Worm (Caenorhabditis elegans) whole organism, young adult: ENCODE results near the gene ubc-15.
A peak's percentile ranks its signal among the peaks of the same experiment; 100 is the strongest.

Experiments used
- B0336.3 ChIP-seq: fragments of 200-800 bp; sonication (Bioruptor generic); IDR thresholded peaks from 2 replicates; pipeline ENCODE4 v1.3.6; 2022; ENCODE audit warnings: missing genetic modification characterization, missing compliant biosample characterization
- C17E4.6 ChIP-seq: fragments of 200-800 bp; sonication (Bioruptor generic); IDR thresholded peaks from 2 replicates; pipeline ENCODE4 v1.3.6; 2022; ENCODE audit warnings: missing genetic modification reagents, missing genetic modification characterization, missing compliant biosample characterization
- D2030.7 ChIP-seq: fragments of 200-800 bp; sonication (Bioruptor generic); IDR thresholded peaks from 2 replicates; pipeline ENCODE4 v1.3.6; 2022; ENCODE audit warnings: missing genetic modification reagents, missing genetic modification characterization, missing compliant biosample characterization
- F10E7.11 ChIP-seq: sonication (generic microtip); optimal IDR thresholded peaks from 2 replicates; lab custom pipeline; 2017; ENCODE audit warnings: mild to moderate bottlenecking, missing genetic modification characterization, moderate library complexity, missing compliant biosample characterization
- F22D6.2 ChIP-seq: sonication (generic microtip); optimal IDR thresholded peaks from 2 replicates; lab custom pipeline; 2016; ENCODE audit warnings: mild to moderate bottlenecking, missing genetic modification characterization, missing compliant biosample characterization
- F33H1.4 ChIP-seq: fragments of 200-800 bp; sonication (Bioruptor generic); IDR thresholded peaks from 2 replicates; pipeline ENCODE4 v1.3.6; 2022; ENCODE audit warnings: missing genetic modification reagents, missing genetic modification characterization, missing compliant biosample characterization
- F39B2.1 ChIP-seq: fragments of 200-800 bp; sonication (Bioruptor generic); IDR thresholded peaks from 2 replicates; pipeline ENCODE4 v1.3.6; 2022; ENCODE audit warnings: missing genetic modification reagents, missing genetic modification characterization, missing compliant biosample characterization
- F49E8.2 ChIP-seq: sonication (generic microtip); optimal IDR thresholded peaks from 3 replicates; lab custom pipeline; 2017; ENCODE audit warnings: missing genetic modification characterization, mild to moderate bottlenecking, missing compliant biosample characterization, antibody characterized with exemption, moderate library complexity; ENCODE audit not compliant: insufficient read depth
- F55B11.4 ChIP-seq: sonication (generic microtip); optimal IDR thresholded peaks from 2 replicates; lab custom pipeline; 2016; ENCODE audit warnings: missing compliant biosample characterization, missing genetic modification characterization, borderline replicate concordance; ENCODE audit not compliant: insufficient read depth
- F57A8.1 ChIP-seq: fragments of 200-800 bp; sonication (Bioruptor generic); optimal IDR thresholded peaks from 2 replicates; lab custom pipeline; 2018; ENCODE audit warnings: mild to moderate bottlenecking, missing genetic modification characterization, moderate library complexity, missing compliant biosample characterization
- K11D2.4 ChIP-seq: fragments of 200-800 bp; sonication (Bioruptor generic); IDR thresholded peaks from 2 replicates; pipeline ENCODE4 v1.3.6; 2022; ENCODE audit warnings: missing genetic modification reagents, missing genetic modification characterization, missing compliant biosample characterization
- K12H6.12 ChIP-seq: fragments of 200-800 bp; sonication (Bioruptor generic); optimal IDR thresholded peaks from 2 replicates; lab custom pipeline; 2018; ENCODE audit warnings: mild to moderate bottlenecking, missing genetic modification characterization, missing compliant biosample characterization
- Y53F4B.3 ChIP-seq: fragments of 200-800 bp; sonication (Bioruptor generic); IDR thresholded peaks from 2 replicates; pipeline ENCODE4 v1.3.6; 2022; ENCODE audit warnings: missing genetic modification reagents, missing genetic modification characterization, missing compliant biosample characterization
- Y56A3A.18 ChIP-seq: fragments of 200-800 bp; sonication (Bioruptor generic); IDR thresholded peaks from 2 replicates; pipeline ENCODE4 v1.3.6; 2022; ENCODE audit warnings: missing genetic modification reagents, missing genetic modification characterization, missing compliant biosample characterization
- Y67H2A.10 ChIP-seq: fragments of 200-800 bp; sonication (Bioruptor generic); conservative IDR thresholded peaks from 2 replicates; pipeline ENCODE4 v1.3.6; 2022; ENCODE audit warnings: missing genetic modification reagents, missing genetic modification characterization, missing compliant biosample characterization
- aptf-3 ChIP-seq: fragments of 200-800 bp; sonication (Bioruptor generic); IDR thresholded peaks from 2 replicates; pipeline ENCODE4 v1.3.6; 2022; ENCODE audit warnings: missing genetic modification characterization, missing compliant biosample characterization
- attf-5 ChIP-seq: fragments of 200-800 bp; sonication (Bioruptor generic); optimal IDR thresholded peaks from 2 replicates; lab custom pipeline; 2018; ENCODE audit warnings: mild to moderate bottlenecking, missing genetic modification characterization, missing compliant biosample characterization
- cebp-2 ChIP-seq: fragments of 200-800 bp; sonication (Bioruptor generic); IDR thresholded peaks from 2 replicates; pipeline ENCODE4 v1.3.6; 2022; ENCODE audit warnings: missing genetic modification characterization, missing compliant biosample characterization
- ceh-27 ChIP-seq: fragments of 200-800 bp; sonication (Bioruptor generic); optimal IDR thresholded peaks from 2 replicates; lab custom pipeline; 2018; ENCODE audit warnings: mild to moderate bottlenecking, missing genetic modification characterization, moderate library complexity, missing compliant biosample characterization
- ceh-91 ChIP-seq: fragments of 200-800 bp; sonication (Bioruptor generic); IDR thresholded peaks from 2 replicates; pipeline ENCODE4 v1.3.6; 2022; ENCODE audit warnings: missing genetic modification reagents, missing genetic modification characterization, missing compliant biosample characterization
- die-1 ChIP-seq: sonication (generic microtip); optimal IDR thresholded peaks from 2 replicates; lab custom pipeline; 2016; ENCODE audit warnings: missing genotype, mild to moderate bottlenecking, missing genetic modification characterization, missing compliant biosample characterization
- dox-1 ChIP-seq: fragments of 200-800 bp; sonication (Bioruptor generic); IDR thresholded peaks from 2 replicates; pipeline ENCODE4 v1.3.6; 2022; ENCODE audit warnings: missing genetic modification reagents, missing genetic modification characterization, missing compliant biosample characterization
- dpl-1 ChIP-seq: fragments of 150-350 bp; optimal IDR thresholded peaks from 2 replicates; lab custom pipeline; 2014; ENCODE audit warnings: missing biosample characterization, missing genetic modification reagents, missing genetic modification characterization
- efl-1 ChIP-seq: fragments of 150-350 bp; optimal IDR thresholded peaks from 2 replicates; lab custom pipeline; 2014; ENCODE audit warnings: missing biosample characterization, missing genetic modification reagents, missing genetic modification characterization
- egl-44 ChIP-seq: fragments of 200-800 bp; sonication (Bioruptor generic); IDR thresholded peaks from 2 replicates; pipeline ENCODE4 v1.3.6; 2022; ENCODE audit warnings: missing genetic modification reagents, missing genetic modification characterization, missing compliant biosample characterization
- fkh-3 ChIP-seq: sonication (generic microtip); optimal IDR thresholded peaks from 2 replicates; lab custom pipeline; 2016; ENCODE audit warnings: mild to moderate bottlenecking, missing genetic modification characterization, missing compliant biosample characterization
- hlh-26 ChIP-seq: fragments of 200-800 bp; sonication (Bioruptor generic); conservative IDR thresholded peaks from 2 replicates; pipeline ENCODE4 v1.3.6; 2022; ENCODE audit warnings: missing genetic modification reagents, missing genetic modification characterization, missing compliant biosample characterization
- hmg-20 ChIP-seq: fragments of 200-800 bp; sonication (Bioruptor generic); IDR thresholded peaks from 2 replicates; pipeline ENCODE4 v1.3.6; 2022; ENCODE audit warnings: missing genetic modification reagents, missing genetic modification characterization, missing compliant biosample characterization
- lin-26 ChIP-seq: fragments of 200-800 bp; sonication (Bioruptor generic); IDR thresholded peaks from 2 replicates; pipeline ENCODE4 v1.3.6; 2022; ENCODE audit warnings: missing genetic modification reagents, missing genetic modification characterization, missing compliant biosample characterization
- lir-1 ChIP-seq: fragments of 200-800 bp; sonication (Bioruptor generic); conservative IDR thresholded peaks from 2 replicates; pipeline ENCODE4 v1.3.6; 2022; ENCODE audit warnings: missing genetic modification reagents, missing genetic modification characterization, missing compliant biosample characterization
- lsl-1 ChIP-seq: fragments of 200-800 bp; sonication (Bioruptor generic); optimal IDR thresholded peaks from 2 replicates; lab custom pipeline; 2018; ENCODE audit warnings: mild to moderate bottlenecking, missing genetic modification characterization, moderate library complexity, missing compliant biosample characterization
- madf-10 ChIP-seq: sonication (generic microtip); optimal IDR thresholded peaks from 2 replicates; lab custom pipeline; 2016; ENCODE audit warnings: mild to moderate bottlenecking, missing genetic modification characterization, missing compliant biosample characterization
- madf-8 ChIP-seq: fragments of 200-800 bp; sonication (Bioruptor generic); conservative IDR thresholded peaks from 2 replicates; pipeline ENCODE4 v1.3.6; 2022; ENCODE audit warnings: missing genetic modification reagents, missing genetic modification characterization, missing compliant biosample characterization
- mel-28 ChIP-seq: sonication (generic microtip); optimal IDR thresholded peaks from 2 replicates; lab custom pipeline; 2016; ENCODE audit warnings: borderline replicate concordance, mild to moderate bottlenecking, missing genetic modification characterization, missing compliant biosample characterization
- mes-4 ChIP-seq: sonication (generic microtip); optimal IDR thresholded peaks from 2 replicates; lab custom pipeline; 2016; ENCODE audit warnings: missing genotype, missing genetic modification characterization, missing compliant biosample characterization
- mxl-1 ChIP-seq: sonication (generic microtip); optimal IDR thresholded peaks from 2 replicates; lab custom pipeline; 2016; ENCODE audit warnings: missing genetic modification characterization, missing compliant biosample characterization
- nhr-179 ChIP-seq: sonication (generic microtip); optimal IDR thresholded peaks from 2 replicates; lab custom pipeline; 2016; ENCODE audit warnings: mild to moderate bottlenecking, missing genetic modification characterization, missing compliant biosample characterization
- nhr-27 ChIP-seq: fragments of 200-800 bp; sonication (Bioruptor generic); optimal IDR thresholded peaks from 2 replicates; lab custom pipeline; 2018; ENCODE audit warnings: mild to moderate bottlenecking, missing genetic modification characterization, moderate library complexity, missing compliant biosample characterization
- pha-4 ChIP-seq: fragments of 150-350 bp; sonication (generic microtip); optimal IDR thresholded peaks from 2 replicates; lab custom pipeline; 2014; ENCODE audit warnings: missing biosample characterization, missing genetic modification reagents, missing genetic modification characterization
- rcor-1 ChIP-seq: fragments of 200-800 bp; sonication (Bioruptor generic); IDR thresholded peaks from 2 replicates; pipeline ENCODE4 v1.3.6; 2022; ENCODE audit warnings: missing genetic modification reagents, missing genetic modification characterization, missing compliant biosample characterization
- rec-8 ChIP-seq, 2 experiments: sonication (generic microtip); optimal IDR thresholded peaks; 2 replicates each; lab custom pipeline; 2016; ENCODE audit warnings: mild to moderate bottlenecking in 2 of 2, missing genetic modification characterization in 2 of 2, missing genetic modification reagents in 2 of 2, missing genotype in 2 of 2, missing biosample characterization in 1 of 2, missing compliant biosample characterization in 1 of 2, moderate library complexity in 1 of 2
- somi-1 ChIP-seq: fragments of 200-800 bp; sonication (Bioruptor generic); optimal IDR thresholded peaks from 2 replicates; lab custom pipeline; 2018; ENCODE audit warnings: mild to moderate bottlenecking, missing genetic modification characterization, missing compliant biosample characterization
- tbx-9 ChIP-seq: sonication (generic microtip); optimal IDR thresholded peaks from 2 replicates; lab custom pipeline; 2016; ENCODE audit warnings: borderline replicate concordance, missing genetic modification characterization, inconsistent platforms, missing compliant biosample characterization
- tlf-1 ChIP-seq: fragments of 200-800 bp; sonication (Bioruptor generic); optimal IDR thresholded peaks from 2 replicates; lab custom pipeline; 2018; ENCODE audit warnings: mild to moderate bottlenecking, missing genetic modification characterization, missing compliant biosample characterization
- xnd-1 ChIP-seq: sonication (generic microtip); optimal IDR thresholded peaks from 2 replicates; lab custom pipeline; 2016; ENCODE audit warnings: missing genotype, missing genetic modification reagents, missing genetic modification characterization, missing compliant biosample characterization
- ztf-25 ChIP-seq: fragments of 200-800 bp; sonication (Bioruptor generic); IDR thresholded peaks from 2 replicates; pipeline ENCODE4 v1.3.6; 2022; ENCODE audit warnings: missing genetic modification reagents, missing genetic modification characterization, missing compliant biosample characterization
- ztf-26 ChIP-seq: sonication (generic microtip); optimal IDR thresholded peaks from 2 replicates; lab custom pipeline; 2017; ENCODE audit warnings: missing genetic modification characterization, missing compliant biosample characterization
- ztf-6 ChIP-seq: fragments of 200-800 bp; sonication (Bioruptor generic); IDR thresholded peaks from 2 replicates; pipeline ENCODE4 v1.3.6; 2022; ENCODE audit warnings: missing genetic modification reagents, missing genetic modification characterization, missing compliant biosample characterization

The ubc-15 gene

DNA sequence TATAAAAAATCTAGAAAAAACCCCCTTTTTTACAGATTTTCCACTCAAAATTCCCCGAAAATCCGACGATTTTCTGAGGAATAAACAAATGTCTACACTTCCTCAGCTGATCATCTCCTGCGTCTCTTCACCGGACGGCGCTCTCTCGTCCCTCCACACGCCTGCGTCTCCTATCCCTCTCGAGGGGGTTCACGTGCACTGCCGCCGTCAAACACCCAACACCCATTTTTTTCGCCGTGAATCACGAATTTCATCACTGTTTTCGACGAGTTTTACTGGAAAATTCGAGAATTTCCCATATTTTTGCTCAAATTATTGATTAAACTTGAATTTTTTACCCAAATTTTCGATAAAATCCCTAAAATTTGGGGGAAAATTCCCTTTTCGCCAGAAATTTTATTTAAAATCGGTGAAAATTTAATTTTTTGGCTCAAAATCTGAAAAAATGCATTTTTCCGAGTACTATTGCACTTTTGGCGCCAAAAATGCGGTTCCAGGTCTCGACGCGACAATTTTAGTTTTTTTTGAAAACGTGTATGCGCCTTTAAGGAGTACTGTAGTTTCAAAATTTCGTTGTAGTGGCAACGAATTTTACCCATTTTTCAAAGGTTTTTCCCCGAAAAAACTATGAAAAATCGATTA is 7.5 kb upstream of the ubc-15 start (continued):
- TF ChIP-seq F33H1.4 (peak; percentile 89), tlf-1 (GFP tag; lab: Kevin White, UChicago) (peak; percentile 58), F49E8.2 (tag; lab: Kevin White, UChicago) (peak; percentile 47), dpl-1 (GFP tag; lab: Kevin White, UChicago) (peak; percentile 49), rec-8 (tag; optimal IDR thresholded peaks at IDR 0.05; lab: Kevin White, UChicago) (no peak), die-1 (peak; percentile 0), attf-5 (GFP tag; lab: Kevin White, UChicago) (peak; percentile 74), C17E4.6 (GFP tag; lab: Robert Waterston, UW) (no peak), lin-26 (GFP tag; lab: Robert Waterston, UW) (0 out of 2 replicates have a peak, but pooled peaks have one; percentile 67), mxl-1 (tag; lab: Kevin White, UChicago) (peak; percentile 48), rcor-1 (GFP tag; lab: Robert Waterston, UW) (peak; percentile 77), Y53F4B.3 (no peak), F57A8.1 (GFP tag; lab: Kevin White, UChicago) (no peak), cebp-2 (GFP tag; lab: Robert Waterston, UW) (no peak), mel-28 (no peak), ceh-27 (GFP tag; lab: Kevin White, UChicago) (peak; percentile 46), lsl-1 (GFP tag; lab: Kevin White, UChicago) (peak; percentile 92), D2030.7 (peak; percentile 61), ztf-25 (GFP tag; lab: Robert Waterston, UW) (no peak), ztf-26 (tag; lab: Kevin White, UChicago) (peak; percentile 53), Y56A3A.18 (no peak), mes-4 (tag; lab: Kevin White, UChicago) (peak; percentile 21), somi-1 (GFP tag; lab: Kevin White, UChicago) (no peak), efl-1 (GFP tag; lab: Kevin White, UChicago) (peak; percentile 81), madf-10 (tag; lab: Kevin White, UChicago) (no peak), hmg-20 (GFP tag; lab: Robert Waterston, UW) (no peak), lir-1 (GFP tag; lab: Robert Waterston, UW) (peak; percentile 7; the same call in 1 of the 2 replicates), fkh-3 (no peak), aptf-3 (GFP tag; lab: Robert Waterston, UW) (no peak; the same call in 1 of the 2 replicates), F55B11.4 (tag; lab: Kevin White, UChicago) (no peak), K12H6.12 (tag; lab: Kevin White, UChicago) (no peak), hlh-26 (GFP tag; lab: Robert Waterston, UW) (0 out of 2 replicates have a peak, but pooled peaks have one; percentile 56), F22D6.2 (tag; lab: Kevin White, UChicago) (no peak), dox-1 (GFP tag; lab: Robert Waterston, UW) (peak; percentile 71), K11D2.4 (GFP tag; lab: Robert Waterston, UW) (no peak; the same call in 1 of the 2 replicates), xnd-1 (tag; lab: Kevin White, UChicago) (peak; percentile 96), madf-8 (GFP tag; lab: Robert Waterston, UW) (peak; percentile 85), B0336.3 (GFP tag; lab: Robert Waterston, UW) (peak; percentile 96), pha-4 (tag; lab: Kevin White, UChicago) (no peak), egl-44 (GFP tag; lab: Robert Waterston, UW) (no peak), F10E7.11 (tag; lab: Kevin White, UChicago) (peak; percentile 37), nhr-179 (tag; lab: Kevin White, UChicago) (no peak), ceh-91 (GFP tag; lab: Robert Waterston, UW) (peak; percentile 84), nhr-27 (tag; lab: Kevin White, UChicago) (no peak), ztf-6 (GFP tag; lab: Robert Waterston, UW) (no peak), F39B2.1 (GFP tag; lab: Robert Waterston, UW) (no peak), Y67H2A.10 (GFP tag; lab: Robert Waterston, UW) (no peak), tbx-9 (no peak)
